Worm (Caenorhabditis elegans) whole organism, young adult: ENCODE measurements around the gene C50B6.9.

Experiments
- B0261.1 ChIP-seq: sonication (generic microtip); optimal IDR thresholded peaks from 2 replicates; lab custom pipeline; 2016; ENCODE audit warnings: mild to moderate bottlenecking, missing genetic modification characterization, moderate library complexity, missing compliant biosample characterization
- D2030.7 ChIP-seq: fragments of 200-800 bp; sonication (Bioruptor generic); IDR thresholded peaks from 2 replicates; pipeline ENCODE4 v1.3.6; 2022; ENCODE audit warnings: missing genetic modification reagents, missing genetic modification characterization, missing compliant biosample characterization
- F23B12.7 ChIP-seq: sonication (generic microtip); optimal IDR thresholded peaks from 2 replicates; lab custom pipeline; 2017; ENCODE audit warnings: missing genetic modification characterization, mild to moderate bottlenecking, missing compliant biosample characterization, antibody characterized with exemption, moderate library complexity; ENCODE audit not compliant: insufficient read depth
- F33H1.4 ChIP-seq: fragments of 200-800 bp; sonication (Bioruptor generic); IDR thresholded peaks from 2 replicates; pipeline ENCODE4 v1.3.6; 2022; ENCODE audit warnings: missing genetic modification reagents, missing genetic modification characterization, missing compliant biosample characterization
- F39B2.1 ChIP-seq: fragments of 200-800 bp; sonication (Bioruptor generic); IDR thresholded peaks from 2 replicates; pipeline ENCODE4 v1.3.6; 2022; ENCODE audit warnings: missing genetic modification reagents, missing genetic modification characterization, missing compliant biosample characterization
- F52B5.7 ChIP-seq: sonication (generic microtip); optimal IDR thresholded peaks from 2 replicates; lab custom pipeline; 2016; ENCODE audit warnings: mild to moderate bottlenecking, missing genetic modification characterization, missing compliant biosample characterization
- F57C9.4 ChIP-seq: sonication (generic microtip); optimal IDR thresholded peaks from 2 replicates; lab custom pipeline; 2017; ENCODE audit warnings: mild to moderate bottlenecking, missing genetic modification characterization, missing compliant biosample characterization
- T26A5.8 ChIP-seq: sonication (generic microtip); optimal IDR thresholded peaks from 2 replicates; lab custom pipeline; 2016; ENCODE audit warnings: missing genetic modification characterization, missing compliant biosample characterization
- Y53F4B.3 ChIP-seq: fragments of 200-800 bp; sonication (Bioruptor generic); IDR thresholded peaks from 2 replicates; pipeline ENCODE4 v1.3.6; 2022; ENCODE audit warnings: missing genetic modification reagents, missing genetic modification characterization, missing compliant biosample characterization
- Y67H2A.10 ChIP-seq: fragments of 200-800 bp; sonication (Bioruptor generic); conservative IDR thresholded peaks from 2 replicates; pipeline ENCODE4 v1.3.6; 2022; ENCODE audit warnings: missing genetic modification reagents, missing genetic modification characterization, missing compliant biosample characterization
- akir-1 ChIP-seq: fragments of 200-800 bp; sonication (Bioruptor generic); optimal IDR thresholded peaks from 2 replicates; lab custom pipeline; 2018; ENCODE audit warnings: mild to moderate bottlenecking, missing genetic modification characterization, moderate library complexity, missing compliant biosample characterization
- ama-1 ChIP-seq, 3 experiments: fragments of 150-350 bp in 1 of 3; sonication (generic microtip) in 2 of 3; optimal IDR thresholded peaks; 2 replicates each; lab custom pipeline; 2014 to 2018; ENCODE audit warnings: missing biosample characterization in 2 of 3, missing genetic modification characterization in 2 of 3, missing genetic modification reagents in 2 of 3
- aptf-2 ChIP-seq: fragments of 200-800 bp; sonication (Bioruptor generic); conservative IDR thresholded peaks from 2 replicates; pipeline ENCODE4 v1.3.6; 2022; ENCODE audit warnings: missing genetic modification reagents, missing genetic modification characterization, missing compliant biosample characterization
- atf-7 ChIP-seq: sonication (generic microtip); optimal IDR thresholded peaks from 2 replicates; lab custom pipeline; 2017; ENCODE audit warnings: mild to moderate bottlenecking, missing genetic modification characterization, missing compliant biosample characterization
- attf-3 ChIP-seq: fragments of 200-800 bp; sonication (Bioruptor generic); conservative IDR thresholded peaks from 2 replicates; pipeline ENCODE4 v1.3.6; 2022; ENCODE audit warnings: missing genetic modification reagents, missing genetic modification characterization, missing compliant biosample characterization
- attf-5 ChIP-seq: fragments of 200-800 bp; sonication (Bioruptor generic); optimal IDR thresholded peaks from 2 replicates; lab custom pipeline; 2018; ENCODE audit warnings: mild to moderate bottlenecking, missing genetic modification characterization, missing compliant biosample characterization
- bed-2 ChIP-seq: fragments of 200-800 bp; sonication (Bioruptor generic); IDR thresholded peaks from 2 replicates; pipeline ENCODE4 v1.3.6; 2022; ENCODE audit warnings: missing genetic modification reagents, missing genetic modification characterization, missing compliant biosample characterization
- ceh-27 ChIP-seq: fragments of 200-800 bp; sonication (Bioruptor generic); optimal IDR thresholded peaks from 2 replicates; lab custom pipeline; 2018; ENCODE audit warnings: mild to moderate bottlenecking, missing genetic modification characterization, moderate library complexity, missing compliant biosample characterization
- ceh-58 ChIP-seq: fragments of 200-800 bp; sonication (Bioruptor generic); IDR thresholded peaks from 2 replicates; pipeline ENCODE4 v1.3.6; 2022; ENCODE audit warnings: missing genetic modification characterization, missing compliant biosample characterization
- ceh-79 ChIP-seq: sonication (generic microtip); optimal IDR thresholded peaks from 2 replicates; lab custom pipeline; 2017; ENCODE audit warnings: mild to moderate bottlenecking, missing genetic modification characterization, missing compliant biosample characterization
- egl-44 ChIP-seq: fragments of 200-800 bp; sonication (Bioruptor generic); IDR thresholded peaks from 2 replicates; pipeline ENCODE4 v1.3.6; 2022; ENCODE audit warnings: missing genetic modification reagents, missing genetic modification characterization, missing compliant biosample characterization
- ekl-4 ChIP-seq: fragments of 200-800 bp; sonication (Bioruptor generic); IDR thresholded peaks from 2 replicates; pipeline ENCODE4 v1.3.6; 2022; ENCODE audit warnings: missing genetic modification reagents, missing genetic modification characterization, missing compliant biosample characterization
- ets-4 ChIP-seq: fragments of 200-800 bp; sonication (Bioruptor generic); optimal IDR thresholded peaks from 2 replicates; lab custom pipeline; 2018; ENCODE audit warnings: mild to moderate bottlenecking, missing genetic modification characterization, missing compliant biosample characterization
- lag-1 ChIP-seq: fragments of 200-800 bp; sonication (Bioruptor generic); IDR thresholded peaks from 2 replicates; pipeline ENCODE4 v1.3.6; 2022; ENCODE audit warnings: missing genetic modification reagents, missing genetic modification characterization, missing compliant biosample characterization
- let-607 ChIP-seq, 2 experiments: fragments of 200-800 bp in 1 of 2; sonication (Bioruptor generic) in 1 of 2; sonication (generic microtip) in 1 of 2; optimal IDR thresholded peaks; 2 replicates each; lab custom pipeline; 2016 to 2018; ENCODE audit warnings: mild to moderate bottlenecking in 2 of 2, missing compliant biosample characterization in 2 of 2, missing genetic modification characterization in 2 of 2, moderate library complexity in 2 of 2, missing genotype in 1 of 2
- lin-26 ChIP-seq: fragments of 200-800 bp; sonication (Bioruptor generic); IDR thresholded peaks from 2 replicates; pipeline ENCODE4 v1.3.6; 2022; ENCODE audit warnings: missing genetic modification reagents, missing genetic modification characterization, missing compliant biosample characterization
- lsl-1 ChIP-seq: fragments of 200-800 bp; sonication (Bioruptor generic); optimal IDR thresholded peaks from 2 replicates; lab custom pipeline; 2018; ENCODE audit warnings: mild to moderate bottlenecking, missing genetic modification characterization, moderate library complexity, missing compliant biosample characterization
- lsy-27 ChIP-seq: sonication (generic microtip); optimal IDR thresholded peaks from 2 replicates; lab custom pipeline; 2017; ENCODE audit warnings: missing genetic modification characterization, mild to moderate bottlenecking, missing compliant biosample characterization, antibody characterized with exemption, missing genotype, borderline replicate concordance; ENCODE audit not compliant: insufficient read depth
- madf-3 ChIP-seq: fragments of 200-800 bp; sonication (Bioruptor generic); IDR thresholded peaks from 2 replicates; pipeline ENCODE4 v1.3.6; 2022; ENCODE audit warnings: missing genetic modification reagents, missing genetic modification characterization, missing compliant biosample characterization
- madf-6 ChIP-seq: fragments of 200-800 bp; sonication (Bioruptor generic); IDR thresholded peaks from 2 replicates; pipeline ENCODE4 v1.3.6; 2022; ENCODE audit warnings: missing genetic modification reagents, missing genetic modification characterization, missing compliant biosample characterization
- mcd-1 ChIP-seq: fragments of 200-800 bp; sonication (Bioruptor generic); IDR thresholded peaks from 2 replicates; pipeline ENCODE4 v1.3.6; 2022; ENCODE audit warnings: missing genetic modification reagents, missing genetic modification characterization, missing compliant biosample characterization
- nfya-1 ChIP-seq: sonication (generic microtip); optimal IDR thresholded peaks from 2 replicates; lab custom pipeline; 2017; ENCODE audit warnings: antibody characterized with exemption, missing compliant biosample characterization, missing genetic modification characterization, borderline replicate concordance; ENCODE audit not compliant: insufficient read depth
- nfya-2 ChIP-seq: fragments of 200-800 bp; sonication (Bioruptor generic); IDR thresholded peaks from 2 replicates; pipeline ENCODE4 v1.3.6; 2022; ENCODE audit warnings: missing genetic modification reagents, missing genetic modification characterization, missing compliant biosample characterization
- nfyb-1 ChIP-seq: fragments of 200-800 bp; sonication (Bioruptor generic); IDR thresholded peaks from 2 replicates; pipeline ENCODE4 v1.3.6; 2022; ENCODE audit warnings: missing genetic modification reagents, missing genetic modification characterization, missing compliant biosample characterization
- nhr-179 ChIP-seq: sonication (generic microtip); optimal IDR thresholded peaks from 2 replicates; lab custom pipeline; 2016; ENCODE audit warnings: mild to moderate bottlenecking, missing genetic modification characterization, missing compliant biosample characterization
- nhr-27 ChIP-seq: fragments of 200-800 bp; sonication (Bioruptor generic); optimal IDR thresholded peaks from 2 replicates; lab custom pipeline; 2018; ENCODE audit warnings: mild to moderate bottlenecking, missing genetic modification characterization, moderate library complexity, missing compliant biosample characterization
- pbrm-1 ChIP-seq: fragments of 200-800 bp; sonication (Bioruptor generic); IDR thresholded peaks from 2 replicates; pipeline ENCODE4 v1.3.6; 2022; ENCODE audit warnings: missing genetic modification reagents, missing genetic modification characterization, missing compliant biosample characterization
- rcor-1 ChIP-seq: fragments of 200-800 bp; sonication (Bioruptor generic); IDR thresholded peaks from 2 replicates; pipeline ENCODE4 v1.3.6; 2022; ENCODE audit warnings: missing genetic modification reagents, missing genetic modification characterization, missing compliant biosample characterization
- repo-1 ChIP-seq: sonication (generic microtip); optimal IDR thresholded peaks from 2 replicates; lab custom pipeline; 2017; ENCODE audit warnings: mild to moderate bottlenecking, missing genetic modification characterization, missing compliant biosample characterization
- snpc-1.1 ChIP-seq: sonication (generic microtip); optimal IDR thresholded peaks from 2 replicates; lab custom pipeline; 2017; ENCODE audit warnings: missing genetic modification characterization, mild to moderate bottlenecking, missing compliant biosample characterization, antibody characterized with exemption, moderate library complexity, missing genotype, missing genetic modification reagents; ENCODE audit not compliant: insufficient read depth
- snpc-3.4 ChIP-seq: sonication (generic microtip); optimal IDR thresholded peaks from 2 replicates; lab custom pipeline; 2017; ENCODE audit warnings: missing genetic modification characterization, mild to moderate bottlenecking, missing compliant biosample characterization, antibody characterized with exemption, moderate library complexity, missing genotype, missing genetic modification reagents
- unc-130 ChIP-seq: sonication (generic microtip); optimal IDR thresholded peaks from 2 replicates; lab custom pipeline; 2016; ENCODE audit warnings: missing genetic modification reagents, missing genetic modification characterization, missing compliant biosample characterization
- xnd-1 ChIP-seq: sonication (generic microtip); optimal IDR thresholded peaks from 2 replicates; lab custom pipeline; 2016; ENCODE audit warnings: missing genotype, missing genetic modification reagents, missing genetic modification characterization, missing compliant biosample characterization
- ztf-18 ChIP-seq: sonication (generic microtip); optimal IDR thresholded peaks from 2 replicates; lab custom pipeline; 2016; ENCODE audit warnings: missing genotype, mild to moderate bottlenecking, missing genetic modification characterization, missing compliant biosample characterization
- ztf-22 ChIP-seq: fragments of 200-800 bp; sonication (Bioruptor generic); optimal IDR thresholded peaks from 2 replicates; lab custom pipeline; 2018; ENCODE audit warnings: mild to moderate bottlenecking, missing genetic modification characterization, moderate library complexity, missing compliant biosample characterization
- ztf-26 ChIP-seq: sonication (generic microtip); optimal IDR thresholded peaks from 2 replicates; lab custom pipeline; 2017; ENCODE audit warnings: missing genetic modification characterization, missing compliant biosample characterization
- ztf-3 ChIP-seq: fragments of 200-800 bp; sonication (Bioruptor generic); optimal IDR thresholded peaks from 2 replicates; lab custom pipeline; 2018; ENCODE audit warnings: mild to moderate bottlenecking, missing genetic modification characterization, missing compliant biosample characterization

The C50B6.9 gene

ce11 chrV:13312210-13312676 is 23.9 kb upstream of the C50B6.9 start, which contains the start of gene nasp-2 (continued):
- TF ChIP-seq pbrm-1 (GFP tag; lab: Robert Waterston, UW) (peak; percentile 82), unc-130 (GFP tag; lab: Kevin White, UChicago) (peak; percentile 90), Y67H2A.10 (GFP tag; lab: Robert Waterston, UW) (peak; percentile 84), F52B5.7 (tag; lab: Kevin White, UChicago) (no peak), ceh-58 (GFP tag; lab: Robert Waterston, UW) (no peak), ekl-4 (peak; percentile 92), ceh-27 (GFP tag; lab: Kevin White, UChicago) (peak; percentile 5), ceh-79 (tag; lab: Kevin White, UChicago) (no peak), ztf-22 (GFP tag; lab: Kevin White, UChicago) (no peak), rcor-1 (GFP tag; lab: Robert Waterston, UW) (peak; percentile 94), snpc-1.1 (tag; lab: Kevin White, UChicago) (peak; percentile 68), nfya-2 (GFP tag; lab: Robert Waterston, UW) (no peak), nhr-27 (tag; lab: Kevin White, UChicago) (no peak), attf-5 (GFP tag; lab: Kevin White, UChicago) (peak; percentile 20), atf-7 (tag; lab: Kevin White, UChicago) (no peak), lsy-27 (no peak), nfyb-1 (GFP tag; lab: Robert Waterston, UW) (peak; percentile 81), ets-4 (GFP tag; lab: Kevin White, UChicago) (no peak), mcd-1 (peak; percentile 83), Y53F4B.3 (GFP tag; lab: Robert Waterston, UW) (peak; percentile 89), repo-1 (tag; lab: Kevin White, UChicago) (no peak), egl-44 (GFP tag; lab: Robert Waterston, UW) (no peak), madf-3 (GFP tag; lab: Robert Waterston, UW) (peak; percentile 94), lin-26 (GFP tag; lab: Robert Waterston, UW) (peak; percentile 77), nhr-179 (no peak), ztf-26 (tag; lab: Kevin White, UChicago) (no peak), bed-2 (peak; percentile 85), madf-6 (peak; percentile 100), ztf-3 (GFP tag; lab: Kevin White, UChicago) (no peak), T26A5.8 (tag; lab: Kevin White, UChicago) (no peak), xnd-1 (tag; lab: Kevin White, UChicago) (peak; percentile 99), snpc-3.4 (tag; lab: Kevin White, UChicago) (peak; percentile 95), nfya-1 (tag; lab: Kevin White, UChicago) (no peak), let-607 (tag; optimal IDR thresholded peaks at IDR 0.05; lab: Kevin White, UChicago) (no peak), F23B12.7 (peak; percentile 43), F57C9.4 (tag; lab: Kevin White, UChicago) (no peak), attf-3 (GFP tag; lab: Robert Waterston, UW) (peak; percentile 96)

ce11 chrV:13313045-13313623 is 23.0 kb upstream of the C50B6.9 start, which contains the start of gene C50B6.3:
TSS of gene C50B6.3 (plus strand) at chrV:13313573.
- TF ChIP-seq F39B2.1 (GFP tag; lab: Robert Waterston, UW) (no peak), D2030.7 (GFP tag; lab: Robert Waterston, UW) (peak; percentile 48; the same call in 1 of the 2 replicates), madf-6 (peak; percentile 82), ama-1 (optimal IDR thresholded peaks at IDR 0.05; lab: Kevin White, UChicago) (no peak), ama-1 (GFP tag; optimal IDR thresholded peaks at IDR 0.05; lab: Kevin White, UChicago) (no peak), lsl-1 (GFP tag; lab: Kevin White, UChicago) (peak; percentile 70), B0261.1 (tag; lab: Kevin White, UChicago) (no peak), akir-1 (peak; percentile 63), aptf-2 (no peak), ztf-18 (tag; lab: Kevin White, UChicago) (no peak), F33H1.4 (peak; percentile 64), lsy-27 (no peak), lag-1 (GFP tag; lab: Robert Waterston, UW) (no peak)
